Fruit fly (Drosophila melanogaster) whole organism, prepupa: ENCODE data around the gene comm3.

Source experiments
- CG10631 ChIP-seq: fragments of 200-800 bp; sonication (Bioruptor generic); optimal IDR thresholded peaks from 2 replicates; lab custom pipeline; 2016; ENCODE audit warnings: missing biosample characterization, missing genetic modification characterization
- CG1621 ChIP-seq: fragments of 200-800 bp; sonication (Bioruptor generic); optimal IDR thresholded peaks from 3 replicates; lab custom pipeline; 2018; ENCODE audit warnings: missing biosample characterization, mild to moderate bottlenecking, missing genetic modification characterization
- Eip78C ChIP-seq: fragments of 200-800 bp; sonication (Bioruptor generic); peaks from one replicate; lab custom pipeline; 2016; ENCODE audit warnings: missing biosample characterization, missing genetic modification characterization
- Hr38 ChIP-seq: sonication (Bioruptor generic); optimal IDR thresholded peaks from 2 replicates; lab custom pipeline; 2016; ENCODE audit warnings: missing biosample characterization, missing genetic modification characterization
- Met ChIP-seq: fragments of 200-800 bp; sonication (Bioruptor generic); optimal IDR thresholded peaks from 3 replicates; lab custom pipeline; 2016; ENCODE audit warnings: missing biosample characterization, missing genetic modification characterization
- Smox ChIP-seq: fragments of 200-800 bp; sonication (Bioruptor generic); optimal IDR thresholded peaks from 3 replicates; lab custom pipeline; 2016; ENCODE audit warnings: missing biosample characterization, missing genetic modification characterization
- Sox15 ChIP-seq: fragments of 200-800 bp; sonication (Bioruptor generic); optimal IDR thresholded peaks from 3 replicates; lab custom pipeline; 2016; ENCODE audit warnings: missing biosample characterization, missing genetic modification characterization
- dsx ChIP-seq: fragments of 200-800 bp; optimal IDR thresholded peaks from 3 replicates; lab custom pipeline; 2019; ENCODE audit warnings: missing biosample characterization, mild to moderate bottlenecking, missing genetic modification characterization, moderate library complexity; ENCODE audit not compliant: poor library complexity, severe bottlenecking
- esn ChIP-seq: fragments of 200-800 bp; sonication (Bioruptor generic); optimal IDR thresholded peaks from 2 replicates; lab custom pipeline; 2016; ENCODE audit warnings: missing biosample characterization, mild to moderate bottlenecking, missing genetic modification characterization, moderate library complexity
- fd85E ChIP-seq: fragments of 200-800 bp; sonication (Bioruptor generic); optimal IDR thresholded peaks from 3 replicates; lab custom pipeline; 2016; ENCODE audit warnings: missing biosample characterization, missing genetic modification characterization

- TF ChIP-seq Sox15 (GFP tag; lab: Kevin White, UChicago) (no peak), CG10631 (GFP tag; lab: Kevin White, UChicago) (no peak), Eip78C (GFP tag; lab: Kevin White, UChicago) (peak; percentile 2), fd85E (no peak), Hr38 (GFP tag; lab: Kevin White, UChicago) (no peak), Met (GFP tag; lab: Kevin White, UChicago) (no peak), dsx (GFP tag; lab: Kevin White, UChicago) (no peak), esn (GFP tag; lab: Kevin White, UChicago) (no peak), Smox (GFP tag; lab: Kevin White, UChicago) (no peak), CG1621 (tag; lab: Kevin White, UChicago) (no peak)
Measured at dm6 chr3L:15594093-15594653, 53.4 kb downstream of the comm3 start.
